Fruit fly (Drosophila melanogaster): Measurements from ENCODE around the gene RagA-B.
A peak's percentile ranks its signal among the peaks of the same experiment; 100 is the strongest.

RagA-B gene

dm6 chr3R:9019689-9020138 lies 35.6 kb upstream of the RagA-B start, which contains the start of gene tgo (continued):
- TF ChIP-seq Adf1 (GFP tag; IDR thresholded peaks at IDR 0.05) (peak; percentile 24; the same call in 1 of the 2 replicates), emc (GFP tag; optimal IDR thresholded peaks at IDR 0.05) (no peak), dpn (GFP tag; optimal IDR thresholded peaks at IDR 0.05) (no peak), pita (GFP tag; optimal IDR thresholded peaks at IDR 0.05) (no peak), CG3847 (GFP tag; IDR thresholded peaks at IDR 0.05) (peak; percentile 59; the same call in 1 of the 2 replicates), Scr (GFP tag; IDR thresholded peaks at IDR 0.05; ENCODE audit: partially characterized antibody) (peak; percentile 52), HLH3B (GFP tag; IDR thresholded peaks at IDR 0.05) (no peak), CG17612 (GFP tag; IDR thresholded peaks at IDR 0.05) (no peak), CG17568 (GFP tag; optimal IDR thresholded peaks at IDR 0.05) (no peak), Sry-δ (GFP tag; optimal IDR thresholded peaks at IDR 0.05) (peak; percentile 60), YL-1 (GFP tag; optimal IDR thresholded peaks at IDR 0.05) (peak; percentile 96), Vsx1 (GFP tag; optimal IDR thresholded peaks at IDR 0.05) (no peak), zfh2 (GFP tag; optimal IDR thresholded peaks at IDR 0.05) (no peak), Atf-2 (GFP tag; optimal IDR thresholded peaks at IDR 0.05) (no peak), klu (GFP tag; IDR thresholded peaks at IDR 0.05) (no peak), CG10147 (GFP tag; optimal IDR thresholded peaks at IDR 0.05) (no peak), Abd-B (GFP tag; optimal IDR thresholded peaks at IDR 0.05) (peak; percentile 21), CG4820 (GFP tag; optimal IDR thresholded peaks at IDR 0.05) (no peak), MTF-1 (GFP tag; optimal IDR thresholded peaks at IDR 0.05; ENCODE audit: borderline replicate concordance) (no peak), prd (optimal IDR thresholded peaks at IDR 0.05) (no peak), prd (GFP tag; IDR thresholded peaks at IDR 0.05) (no peak), Pdp1 (GFP tag; optimal IDR thresholded peaks at IDR 0.05) (peak in 1 of 2 experiments; percentile 53), CG9876 (GFP tag; optimal IDR thresholded peaks at IDR 0.05) (no peak), CG18619 (GFP tag; optimal IDR thresholded peaks at IDR 0.05) (no peak), Meics (GFP tag; optimal IDR thresholded peaks at IDR 0.05) (no peak), zen (tag; optimal IDR thresholded peaks at IDR 0.05) (no peak), CG10654 (GFP tag; optimal IDR thresholded peaks at IDR 0.05) (no peak), fru (optimal IDR thresholded peaks at IDR 0.05) (no peak), CG12942 (GFP tag; optimal IDR thresholded peaks at IDR 0.05) (no peak), CG2120 (GFP tag; optimal IDR thresholded peaks at IDR 0.05) (peak; percentile 4), CG8359 (GFP tag; optimal IDR thresholded peaks at IDR 0.05; ENCODE audit: borderline replicate concordance) (no peak), peb (GFP tag; IDR thresholded peaks at IDR 0.05) (no peak), CG1603 (tag; optimal IDR thresholded peaks at IDR 0.05) (peak; percentile 82), CG6765 (GFP tag; optimal IDR thresholded peaks at IDR 0.05) (no peak), Dip3 (GFP tag; optimal IDR thresholded peaks at IDR 0.05) (no peak), Sox100B (GFP tag; optimal IDR thresholded peaks at IDR 0.05) (no peak), nom (GFP tag; optimal IDR thresholded peaks at IDR 0.05) (no peak), unpg (GFP tag; optimal IDR thresholded peaks at IDR 0.05) (no peak), nerfin-1 (tag; optimal IDR thresholded peaks at IDR 0.05) (peak; percentile 46), pho (GFP tag; optimal IDR thresholded peaks at IDR 0.05) (no peak), CG8290 (GFP tag; optimal IDR thresholded peaks at IDR 0.05) (no peak), CG8290 (tag; optimal IDR thresholded peaks at IDR 0.05) (no peak), croc (GFP tag; conservative IDR thresholded peaks at IDR 0.05) (no peak), Med (GFP tag) (peak; percentile 72), hbn (GFP tag; IDR thresholded peaks at IDR 0.05; ENCODE audit: partially characterized antibody) (no peak), twi (tag; optimal IDR thresholded peaks at IDR 0.05) (no peak), CG10543 (GFP tag; optimal IDR thresholded peaks at IDR 0.05) (peak; percentile 36), CG12104 (GFP tag; optimal IDR thresholded peaks at IDR 0.05) (no peak), CG13775 (GFP tag; optimal IDR thresholded peaks at IDR 0.05) (no peak), Dll (GFP tag; IDR thresholded peaks at IDR 0.05; ENCODE audit: partially characterized antibody) (0 out of 4 replicates have a peak, but pooled peaks have one; percentile 58), Taf1 (GFP tag; IDR thresholded peaks at IDR 0.05) (no peak)
